Worm (Caenorhabditis elegans): Measurements from ENCODE around the gene F44B9.2.

ce11 chrIII:8029487-8029886 lies 7.2 kb downstream of the F44B9.2 start, which contains the start of gene F44B9.8:
- TF ChIP-seq mab-5 (tag; optimal IDR thresholded peaks at IDR 0.05): no peak
- no peak for TF ChIP-seq nhr-237 (tag; optimal IDR thresholded peaks at IDR 0.05)
- TF ChIP-seq ztf-11 (tag; optimal IDR thresholded peaks at IDR 0.05): no peak
- no peak for TF ChIP-seq ama-1 (optimal IDR thresholded peaks at IDR 0.05)
- no peak for TF ChIP-seq ZK546.5 (tag; optimal IDR thresholded peaks at IDR 0.05)
- TF ChIP-seq lin-39 (tag; optimal IDR thresholded peaks at IDR 0.05): no peak

Data from whole organism, L2 larva.